Fruit fly (Drosophila melanogaster): Measurements from ENCODE around the gene dally.

dm6 chr3L:8788445-8788844, 38.9 kb upstream of the dally start, which contains the start of gene Acbp5:
- no peak for TF ChIP-seq usp (GFP tag; optimal IDR thresholded peaks at IDR 0.05)
- no peak for TF ChIP-seq lola (GFP tag; optimal IDR thresholded peaks at IDR 0.05)
- no peak for TF ChIP-seq fru (GFP tag; optimal IDR thresholded peaks at IDR 0.05)
- TF ChIP-seq Hr83 (GFP tag; optimal IDR thresholded peaks at IDR 0.05; ENCODE audit: poor library complexity, severe bottlenecking): no peak
- no peak for TF ChIP-seq Sp1 (GFP tag; optimal IDR thresholded peaks at IDR 0.05)
- TF ChIP-seq Hnf4 (GFP tag; optimal IDR thresholded peaks at IDR 0.05): no peak
- TF ChIP-seq brk (GFP tag; optimal IDR thresholded peaks at IDR 0.05): no peak
- no peak for TF ChIP-seq GATAd (GFP tag; optimal IDR thresholded peaks at IDR 0.05)
- no peak for TF ChIP-seq br (GFP tag; optimal IDR thresholded peaks at IDR 0.05)
- TF ChIP-seq pan (optimal IDR thresholded peaks at IDR 0.05): no peak
- TF ChIP-seq Jra (GFP tag; optimal IDR thresholded peaks at IDR 0.05): no peak
- no peak for TF ChIP-seq CG32264 (GFP tag; optimal IDR thresholded peaks at IDR 0.05)
- no peak for TF ChIP-seq jim (GFP tag; optimal IDR thresholded peaks at IDR 0.05)
